Fruit fly (Drosophila melanogaster): ENCODE data around the gene CG32269.

The CG32269 gene

dm6 chr3L:3179474-3179873 is 29.3 kb downstream of the CG32269 start (continued):
- TF ChIP-seq CG33213 (GFP tag; optimal IDR thresholded peaks at IDR 0.05) (peak; percentile 80), CG14014 (GFP tag; IDR thresholded peaks at IDR 0.05) (peak; percentile 89), CG34422 (GFP tag; IDR thresholded peaks at IDR 0.05) (peak; percentile 89), lmd (GFP tag; IDR thresholded peaks at IDR 0.05) (peak; percentile 90), lola (GFP tag; optimal IDR thresholded peaks at IDR 0.05) (peak in 1 of 3 experiments; percentile 80), Ets97D (GFP tag; optimal IDR thresholded peaks at IDR 0.05) (peak; percentile 46), Atf3 (GFP tag; optimal IDR thresholded peaks at IDR 0.05) (peak; percentile 31), CG6254 (GFP tag; optimal IDR thresholded peaks at IDR 0.05) (peak; percentile 88), CG9609 (GFP tag; optimal IDR thresholded peaks at IDR 0.05) (peak; percentile 69), dimm (GFP tag; IDR thresholded peaks at IDR 0.05) (peak; percentile 43; the same call in 1 of the 2 replicates), danr (GFP tag; IDR thresholded peaks at IDR 0.05) (peak; percentile 75), sd (tag; optimal IDR thresholded peaks at IDR 0.05) (no peak), CG6654 (GFP tag; optimal IDR thresholded peaks at IDR 0.05) (peak; percentile 64), D (optimal IDR thresholded peaks at IDR 0.05) (no peak), D (GFP tag; optimal IDR thresholded peaks at IDR 0.05) (peak; percentile 82), pfk (GFP tag; optimal IDR thresholded peaks at IDR 0.05) (no peak), CG13123 (GFP tag; optimal IDR thresholded peaks at IDR 0.05) (no peak), CG32772 (GFP tag; IDR thresholded peaks at IDR 0.05) (peak; percentile 87), schlank (tag; optimal IDR thresholded peaks at IDR 0.05) (peak; percentile 68), CG1529 (GFP tag; optimal IDR thresholded peaks at IDR 0.05) (peak; percentile 62), Dbx (GFP tag; IDR thresholded peaks at IDR 0.05) (peak; percentile 84), seq (GFP tag; IDR thresholded peaks at IDR 0.05) (peak; percentile 82), Sin3A (optimal IDR thresholded peaks at IDR 0.05) (no peak), CG2129 (GFP tag; IDR thresholded peaks at IDR 0.05; ENCODE audit: partially characterized antibody) (no peak), zfh2 (GFP tag; optimal IDR thresholded peaks at IDR 0.05) (peak; percentile 74), CG9817 (tag; optimal IDR thresholded peaks at IDR 0.05) (peak; percentile 76), Chrac-16 (GFP tag; optimal IDR thresholded peaks at IDR 0.05) (peak; percentile 81), chinmo (GFP tag; IDR thresholded peaks at IDR 0.05; ENCODE audit: partially characterized antibody) (no peak), h (optimal IDR thresholded peaks at IDR 0.05) (no peak), hb (GFP tag; IDR thresholded peaks at IDR 0.05; ENCODE audit: partially characterized antibody) (no peak), gsb-n (tag; optimal IDR thresholded peaks at IDR 0.05) (peak; percentile 83), Eip74EF (GFP tag; optimal IDR thresholded peaks at IDR 0.05) (no peak), CG18599 (GFP tag; optimal IDR thresholded peaks at IDR 0.05) (peak; percentile 91), tap (tag; optimal IDR thresholded peaks at IDR 0.05) (peak; percentile 88), Doc3 (GFP tag; IDR thresholded peaks at IDR 0.05; ENCODE audit: partially characterized antibody) (no peak), ase (GFP tag; IDR thresholded peaks at IDR 0.05) (peak; percentile 82), cwo (GFP tag; optimal IDR thresholded peaks at IDR 0.05) (peak; percentile 85), Vsx1 (GFP tag; optimal IDR thresholded peaks at IDR 0.05) (no peak), Lpt (GFP tag; optimal IDR thresholded peaks at IDR 0.05) (no peak), Jarid2 (GFP tag; optimal IDR thresholded peaks at IDR 0.05) (peak; percentile 56), vvl (GFP tag; IDR thresholded peaks at IDR 0.05) (peak; percentile 94), CG17328 (GFP tag; IDR thresholded peaks at IDR 0.05) (peak; percentile 89), hth (optimal IDR thresholded peaks at IDR 0.05) (no peak), br (optimal IDR thresholded peaks at IDR 0.05) (no peak), sens-2 (GFP tag; IDR thresholded peaks at IDR 0.05) (peak; percentile 53; the same call in 1 of the 2 replicates), CG8281 (tag; optimal IDR thresholded peaks at IDR 0.05) (peak; percentile 73), CG15269 (tag; optimal IDR thresholded peaks at IDR 0.05) (peak; percentile 91), corto (GFP tag; optimal IDR thresholded peaks at IDR 0.05) (peak; percentile 77), row (GFP tag; IDR thresholded peaks at IDR 0.05) (peak; percentile 95), disco-r (GFP tag; optimal IDR thresholded peaks at IDR 0.05) (peak; percentile 79), CG12659 (GFP tag; optimal IDR thresholded peaks at IDR 0.05) (peak; percentile 81)
